Worm (Caenorhabditis elegans) whole organism, L4 larva: ENCODE data around the gene Y51A2B.6.

Experiments
- F44E2.7 ChIP-seq: fragments of 200-800 bp; sonication (Bioruptor generic); IDR thresholded peaks from 2 replicates; pipeline ENCODE4 v2.1.2; 2022; ENCODE audit warnings: missing genetic modification characterization, missing compliant biosample characterization
- R02D3.7 ChIP-seq: fragments of 150-350 bp; sonication (generic microtip); optimal IDR thresholded peaks from 3 replicates; lab custom pipeline; 2014; ENCODE audit warnings: missing biosample characterization, missing genetic modification characterization
- T26A8.4 ChIP-seq: fragments of 200-800 bp; sonication (Bioruptor generic); IDR thresholded peaks from 2 replicates; pipeline ENCODE4 v1.3.6; 2022; ENCODE audit warnings: missing genetic modification characterization, missing compliant biosample characterization
- Y75B8A.6 ChIP-seq: fragments of 200-800 bp; sonication (Bioruptor generic); IDR thresholded peaks from 2 replicates; pipeline ENCODE4 v1.3.6; 2022; ENCODE audit warnings: missing genetic modification reagents, missing genetic modification characterization, missing compliant biosample characterization
- ZK337.2 ChIP-seq: fragments of 200-800 bp; sonication (Bioruptor generic); IDR thresholded peaks from 2 replicates; pipeline ENCODE4 v1.3.6; 2022; ENCODE audit warnings: missing genetic modification reagents, missing genetic modification characterization, missing compliant biosample characterization
- ama-1 ChIP-seq: fragments of 150-350 bp; optimal IDR thresholded peaks from 2 replicates; lab custom pipeline; 2014; ENCODE audit warnings: inconsistent platforms, mixed read lengths
- arid-1 ChIP-seq: fragments of 200-800 bp; sonication (Bioruptor generic); conservative IDR thresholded peaks from 2 replicates; pipeline ENCODE4 v1.3.6; 2022; ENCODE audit warnings: missing genetic modification reagents, missing genetic modification characterization, missing compliant biosample characterization
- ceh-20 ChIP-seq: fragments of 200-800 bp; sonication (Bioruptor generic); IDR thresholded peaks from 2 replicates; pipeline ENCODE4 v1.3.6; 2022; ENCODE audit warnings: missing genetic modification reagents, missing genetic modification characterization, missing compliant biosample characterization
- ceh-28 ChIP-seq: fragments of 150-350 bp; optimal IDR thresholded peaks from 2 replicates; lab custom pipeline; 2014; ENCODE audit warnings: missing biosample characterization, missing genetic modification reagents, missing genetic modification characterization
- ceh-32 ChIP-seq: sonication (generic microtip); optimal IDR thresholded peaks from 2 replicates; lab custom pipeline; 2016; ENCODE audit warnings: mild to moderate bottlenecking, missing genetic modification characterization, missing compliant biosample characterization; ENCODE audit not compliant: poor library complexity
- ceh-62 ChIP-seq: sonication (generic microtip); optimal IDR thresholded peaks from 2 replicates; lab custom pipeline; 2017; ENCODE audit warnings: missing biosample characterization, missing genetic modification characterization
- ceh-82 ChIP-seq: sonication (generic microtip); optimal IDR thresholded peaks from 2 replicates; lab custom pipeline; 2017; ENCODE audit warnings: missing biosample characterization, missing genetic modification characterization
- ces-1 ChIP-seq: fragments of 150-350 bp; sonication (generic microtip); optimal IDR thresholded peaks from 4 replicates; lab custom pipeline; 2014; ENCODE audit warnings: missing biosample characterization, missing genetic modification reagents, missing genetic modification characterization
- ctbp-1 ChIP-seq: fragments of 200-800 bp; sonication (Bioruptor generic); IDR thresholded peaks from 2 replicates; pipeline ENCODE4 v1.3.6; 2022; ENCODE audit warnings: missing genetic modification reagents, missing genetic modification characterization, missing compliant biosample characterization
- daf-16 ChIP-seq, 3 experiments: sonication (generic microtip); optimal IDR thresholded peaks; 2 replicates each; lab custom pipeline; 2016 to 2017; ENCODE audit warnings: missing genetic modification characterization in 3 of 3, missing genetic modification reagents in 3 of 3, mild to moderate bottlenecking in 2 of 3, missing compliant biosample characterization in 2 of 3, missing biosample characterization in 1 of 3, moderate library complexity in 1 of 3
- daf-19 ChIP-seq: fragments of 200-800 bp; sonication (Bioruptor generic); conservative IDR thresholded peaks from 2 replicates; pipeline ENCODE4 v1.3.6; 2022; ENCODE audit warnings: missing genetic modification characterization, missing compliant biosample characterization
- daf-8 ChIP-seq: fragments of 200-800 bp; sonication (Bioruptor generic); IDR thresholded peaks from 2 replicates; pipeline ENCODE4 v1.3.6; 2022; ENCODE audit warnings: missing genetic modification characterization, missing compliant biosample characterization
- dmd-6 ChIP-seq: fragments of 200-800 bp; sonication (Bioruptor generic); IDR thresholded peaks from 2 replicates; pipeline ENCODE4 v1.3.6; 2022; ENCODE audit warnings: missing genetic modification reagents, missing genetic modification characterization, missing compliant biosample characterization
- dmd-8 ChIP-seq: fragments of 200-800 bp; sonication (Bioruptor generic); IDR thresholded peaks from 2 replicates; pipeline ENCODE4 v1.3.6; 2022; ENCODE audit warnings: missing genetic modification characterization, missing compliant biosample characterization
- dpl-1 ChIP-seq: fragments of 150-350 bp; optimal IDR thresholded peaks from 2 replicates; lab custom pipeline; 2014; ENCODE audit warnings: missing biosample characterization, missing genetic modification reagents, missing genetic modification characterization
- duxl-1 ChIP-seq: sonication (generic microtip); optimal IDR thresholded peaks from 2 replicates; lab custom pipeline; 2016; ENCODE audit warnings: mild to moderate bottlenecking, missing genetic modification characterization, moderate library complexity, missing compliant biosample characterization; ENCODE audit not compliant: poor library complexity
- egl-27 ChIP-seq: sonication (generic microtip); optimal IDR thresholded peaks from 3 replicates; lab custom pipeline; 2017; ENCODE audit warnings: missing biosample characterization, missing genetic modification reagents, missing genetic modification characterization
- egl-43 ChIP-seq: fragments of 200-800 bp; sonication (Bioruptor generic); IDR thresholded peaks from 2 replicates; pipeline ENCODE4 v1.3.6; 2022; ENCODE audit warnings: missing genetic modification reagents, missing genetic modification characterization, missing compliant biosample characterization
- hlh-11 ChIP-seq: fragments of 200-800 bp; sonication (Bioruptor generic); optimal IDR thresholded peaks from 2 replicates; lab custom pipeline; 2018; ENCODE audit warnings: mild to moderate bottlenecking, missing genetic modification characterization, missing compliant biosample characterization
- hlh-30 ChIP-seq: sonication (generic microtip); optimal IDR thresholded peaks from 2 replicates; lab custom pipeline; 2017; ENCODE audit warnings: antibody characterized with exemption, mild to moderate bottlenecking, missing genetic modification characterization, missing compliant biosample characterization; ENCODE audit not compliant: insufficient read depth
- hmg-1.1 ChIP-seq: fragments of 200-800 bp; sonication (Bioruptor generic); IDR thresholded peaks from 2 replicates; pipeline ENCODE4 v1.3.6; 2022; ENCODE audit warnings: missing genetic modification reagents, missing genetic modification characterization, missing compliant biosample characterization
- jun-1 ChIP-seq: fragments of 150-350 bp; optimal IDR thresholded peaks from 2 replicates; lab custom pipeline; 2014; ENCODE audit warnings: missing biosample characterization, missing genetic modification reagents, missing genetic modification characterization
- lim-7 ChIP-seq: fragments of 200-800 bp; sonication (Bioruptor generic); IDR thresholded peaks from 2 replicates; pipeline ENCODE4 v1.3.6; 2022; ENCODE audit warnings: missing genetic modification characterization, missing compliant biosample characterization
- lin-13 ChIP-seq: fragments of 150-350 bp; optimal IDR thresholded peaks from 2 replicates; lab custom pipeline; 2014; ENCODE audit warnings: missing biosample characterization, missing genetic modification reagents, missing genetic modification characterization
- lin-29 ChIP-seq: fragments of 200-800 bp; sonication (Bioruptor generic); IDR thresholded peaks from 2 replicates; pipeline ENCODE4 v1.3.6; 2022; ENCODE audit warnings: missing genetic modification reagents, missing genetic modification characterization, missing compliant biosample characterization
- lin-39 ChIP-seq: fragments of 150-350 bp; optimal IDR thresholded peaks from 2 replicates; lab custom pipeline; 2014; ENCODE audit warnings: missing biosample characterization, missing genetic modification reagents, missing genetic modification characterization
- lir-3 ChIP-seq: sonication (generic microtip); optimal IDR thresholded peaks from 2 replicates; lab custom pipeline; 2016; ENCODE audit warnings: mild to moderate bottlenecking, missing genetic modification characterization, missing compliant biosample characterization
- mdl-1 ChIP-seq, 2 experiments: fragments of 150-350 bp in 1 of 2; sonication (generic microtip) in 1 of 2; optimal IDR thresholded peaks; 2 replicates each; lab custom pipeline; 2014 to 2017; ENCODE audit warnings: missing biosample characterization in 2 of 2, missing genetic modification characterization in 2 of 2
- mes-2 ChIP-seq: sonication (generic microtip); optimal IDR thresholded peaks from 2 replicates; lab custom pipeline; 2016; ENCODE audit warnings: missing genotype, mild to moderate bottlenecking, missing genetic modification characterization, missing compliant biosample characterization; ENCODE audit not compliant: poor library complexity, severe bottlenecking
- mxl-3 ChIP-seq: fragments of 200-800 bp; sonication (Bioruptor generic); optimal IDR thresholded peaks from 2 replicates; lab custom pipeline; 2018; ENCODE audit warnings: mild to moderate bottlenecking, missing genetic modification characterization, missing compliant biosample characterization
- nhr-10 ChIP-seq: fragments of 150-350 bp; optimal IDR thresholded peaks from 2 replicates; lab custom pipeline; 2014; ENCODE audit warnings: missing biosample characterization, missing genetic modification characterization
- nhr-102 ChIP-seq: sonication (generic microtip); optimal IDR thresholded peaks from 2 replicates; lab custom pipeline; 2016; ENCODE audit warnings: mild to moderate bottlenecking, missing genetic modification characterization, moderate library complexity, missing compliant biosample characterization
- nhr-11 ChIP-seq: fragments of 150-350 bp; optimal IDR thresholded peaks from 2 replicates; lab custom pipeline; 2014; ENCODE audit warnings: missing biosample characterization, missing genetic modification characterization
- nhr-237 ChIP-seq: sonication (generic microtip); optimal IDR thresholded peaks from 2 replicates; lab custom pipeline; 2017; ENCODE audit warnings: missing biosample characterization, missing genetic modification characterization
- nhr-41 ChIP-seq: fragments of 200-800 bp; sonication (Bioruptor generic); IDR thresholded peaks from 2 replicates; pipeline ENCODE4 v1.3.6; 2022; ENCODE audit warnings: missing genetic modification reagents, missing genetic modification characterization, missing compliant biosample characterization
- nhr-42 ChIP-seq: fragments of 200-800 bp; sonication (Bioruptor generic); IDR thresholded peaks from 2 replicates; pipeline ENCODE4 v1.3.6; 2022; ENCODE audit warnings: missing genetic modification characterization, missing compliant biosample characterization
- nhr-48 ChIP-seq: sonication (generic microtip); optimal IDR thresholded peaks from 2 replicates; lab custom pipeline; 2016; ENCODE audit warnings: mild to moderate bottlenecking, missing genetic modification characterization, missing compliant biosample characterization
- nhr-76 ChIP-seq: fragments of 150-350 bp; optimal IDR thresholded peaks from 2 replicates; lab custom pipeline; 2014; ENCODE audit warnings: missing biosample characterization, missing genetic modification characterization
- pha-4 ChIP-seq, 2 experiments: fragments of 150-350 bp in 1 of 2; fragments of 200-800 bp in 1 of 2; sonication (Bioruptor generic) in 1 of 2; IDR thresholded peaks in 1 of 2; optimal IDR thresholded peaks in 1 of 2; 2 replicates each; pipeline versions ENCODE4 v1.3.6 to Lab custom; 2014 to 2022; ENCODE audit warnings: missing genetic modification characterization in 2 of 2, missing genetic modification reagents in 2 of 2, missing biosample characterization in 1 of 2, missing compliant biosample characterization in 1 of 2
- php-3 ChIP-seq: fragments of 200-800 bp; sonication (Bioruptor generic); IDR thresholded peaks from 2 replicates; pipeline ENCODE4 v1.3.6; 2022; ENCODE audit warnings: missing genetic modification reagents, missing genetic modification characterization, missing compliant biosample characterization
- pqm-1 ChIP-seq: sonication (generic microtip); optimal IDR thresholded peaks from 2 replicates; lab custom pipeline; 2017; ENCODE audit warnings: missing biosample characterization, missing genetic modification characterization
- snpc-1.2 ChIP-seq: fragments of 200-800 bp; sonication (Bioruptor generic); IDR thresholded peaks from 2 replicates; pipeline ENCODE4 v1.3.6; 2022; ENCODE audit warnings: missing genetic modification reagents, missing genetic modification characterization, missing compliant biosample characterization
- spr-1 ChIP-seq: sonication (generic microtip); optimal IDR thresholded peaks from 2 replicates; lab custom pipeline; 2016; ENCODE audit warnings: mild to moderate bottlenecking, missing genetic modification characterization, missing compliant biosample characterization
- unc-130 ChIP-seq: sonication (generic microtip); optimal IDR thresholded peaks from 2 replicates; lab custom pipeline; 2016; ENCODE audit warnings: missing genetic modification reagents, missing genetic modification characterization, missing compliant biosample characterization
- zfp-3 ChIP-seq: fragments of 200-800 bp; sonication (Bioruptor generic); conservative IDR thresholded peaks from 2 replicates; pipeline ENCODE4 v1.3.6; 2022; ENCODE audit warnings: missing genetic modification reagents, missing genetic modification characterization, missing compliant biosample characterization

Y51A2B.6 gene

DNA sequence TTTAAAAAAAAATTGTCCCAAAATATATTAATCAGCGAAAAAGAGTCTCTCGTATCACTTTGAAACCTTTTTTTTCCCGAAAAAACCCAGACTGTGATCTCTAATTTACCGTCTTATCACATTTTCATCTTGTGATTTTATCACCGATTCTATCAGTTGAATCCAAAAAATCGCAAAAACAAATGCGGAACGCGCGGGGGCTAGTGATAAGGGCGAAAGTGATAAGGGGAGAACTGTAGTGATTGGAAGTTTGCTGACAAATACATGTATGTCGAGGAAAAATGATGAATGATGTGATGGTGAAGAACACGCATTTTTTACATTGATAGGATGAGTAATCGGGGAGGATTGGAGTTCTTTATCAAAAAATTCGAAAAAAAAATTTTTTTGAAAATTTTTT, 48.0 kb downstream of the Y51A2B.6 start (continued):
- TF ChIP-seq lim-7 (GFP tag; lab: Robert Waterston, UW) = no peak
- peak; percentile 98 for TF ChIP-seq php-3 (GFP tag; lab: Robert Waterston, UW)
- TF ChIP-seq ceh-82 = no peak
- peak; percentile 49 for TF ChIP-seq nhr-10
- TF ChIP-seq hmg-1.1 (GFP tag; lab: Robert Waterston, UW) = no peak
- TF ChIP-seq nhr-48 = peak; percentile 87
- no peak for TF ChIP-seq lin-39 (tag; lab: Kevin White, UChicago)
- peak; percentile 100 for TF ChIP-seq pqm-1 (tag; lab: Kevin White, UChicago)
- TF ChIP-seq dmd-6 (GFP tag; lab: Robert Waterston, UW) = peak; percentile 100
- no peak for TF ChIP-seq ceh-28 (tag; lab: Kevin White, UChicago)
- TF ChIP-seq ZK337.2 (GFP tag; lab: Robert Waterston, UW) = no peak
- TF ChIP-seq nhr-11 (tag; lab: Kevin White, UChicago) = no peak
- TF ChIP-seq nhr-237 (tag; lab: Kevin White, UChicago) = no peak
- TF ChIP-seq duxl-1 (tag; lab: Kevin White, UChicago) = peak; percentile 73
- no peak for TF ChIP-seq ceh-32 (tag; lab: Kevin White, UChicago)
- TF ChIP-seq ceh-20 (GFP tag; lab: Robert Waterston, UW) = peak; percentile 76
- TF ChIP-seq dpl-1 (GFP tag; lab: Kevin White, UChicago) = peak; percentile 12
- no peak for TF ChIP-seq arid-1 (GFP tag; lab: Robert Waterston, UW)
- TF ChIP-seq R02D3.7 (tag; lab: Kevin White, UChicago) = no peak
- no peak for TF ChIP-seq F44E2.7
- peak; percentile 36; the same call in 1 of the 2 replicates for TF ChIP-seq nhr-41 (GFP tag; lab: Robert Waterston, UW)
- no peak for TF ChIP-seq ces-1 (GFP tag; lab: Kevin White, UChicago)
- no peak for TF ChIP-seq egl-27 (tag; lab: Kevin White, UChicago)
- no peak for TF ChIP-seq mes-2 (tag; lab: Kevin White, UChicago)
- no peak for TF ChIP-seq daf-8 (GFP tag; lab: Robert Waterston, UW)
- no peak for TF ChIP-seq ceh-62 (tag; lab: Kevin White, UChicago)
- TF ChIP-seq ama-1 = no peak
- peak; percentile 97 for TF ChIP-seq hlh-11
- TF ChIP-seq dmd-8 = no peak
- no peak for TF ChIP-seq lir-3 (tag; lab: Kevin White, UChicago)
- TF ChIP-seq Y75B8A.6 (GFP tag; lab: Robert Waterston, UW) = no peak
- peak; percentile 57; the same call in 1 of the 2 replicates for TF ChIP-seq pha-4 (GFP tag; IDR thresholded peaks at IDR 0.05; lab: Robert Waterston, UW)
- no peak for TF ChIP-seq pha-4 (tag; optimal IDR thresholded peaks at IDR 0.05; lab: Kevin White, UChicago)
- peak; percentile 94 for TF ChIP-seq nhr-102 (tag; lab: Kevin White, UChicago)
- no peak for TF ChIP-seq snpc-1.2 (GFP tag; lab: Robert Waterston, UW)
- TF ChIP-seq jun-1 = peak; percentile 77
- no peak for TF ChIP-seq daf-19
- no peak for TF ChIP-seq ctbp-1 (GFP tag; lab: Robert Waterston, UW)
- TF ChIP-seq daf-16 (GFP tag; optimal IDR thresholded peaks at IDR 0.05; lab: Kevin White, UChicago) = peak in 1 of 2 experiments; percentile 72
- TF ChIP-seq daf-16 (tag; optimal IDR thresholded peaks at IDR 0.05; lab: Kevin White, UChicago) = peak; percentile 99
- TF ChIP-seq lin-13 (GFP tag; lab: Kevin White, UChicago) = peak; percentile 77
- TF ChIP-seq hlh-30 (tag; lab: Kevin White, UChicago) = peak; percentile 87
- TF ChIP-seq spr-1 (tag; lab: Kevin White, UChicago) = peak; percentile 30
- TF ChIP-seq mdl-1 (tag; optimal IDR thresholded peaks at IDR 0.05; lab: Kevin White, UChicago) = peak in 1 of 2 experiments; percentile 75
- TF ChIP-seq zfp-3 (GFP tag; lab: Robert Waterston, UW) = no peak
- no peak for TF ChIP-seq lin-29 (GFP tag; lab: Robert Waterston, UW)
- TF ChIP-seq T26A8.4 = no peak
- peak; percentile 91 for TF ChIP-seq mxl-3
- TF ChIP-seq unc-130 (GFP tag; lab: Kevin White, UChicago) = no peak
- TF ChIP-seq egl-43 (GFP tag; lab: Robert Waterston, UW) = no peak
- no peak for TF ChIP-seq nhr-42 (GFP tag; lab: Robert Waterston, UW)
- TF ChIP-seq nhr-76 = peak; percentile 13
